Worm (Caenorhabditis elegans) whole organism, L2 larva: Measurements from ENCODE around the gene nhr-196.

ENCODE experiments used
- R02D3.7 ChIP-seq: fragments of 150-350 bp; optimal IDR thresholded peaks from 2 replicates; lab custom pipeline; 2014; ENCODE audit warnings: missing biosample characterization, missing genetic modification characterization
- ZK546.5 ChIP-seq: sonication (generic microtip); optimal IDR thresholded peaks from 2 replicates; lab custom pipeline; 2017; ENCODE audit warnings: missing biosample characterization, missing genetic modification characterization
- ama-1 ChIP-seq: fragments of 150-350 bp; optimal IDR thresholded peaks from 2 replicates; lab custom pipeline; 2018; ENCODE audit warnings: inconsistent platforms
- dmd-4 ChIP-seq: sonication (generic microtip); optimal IDR thresholded peaks from 2 replicates; lab custom pipeline; 2017; ENCODE audit warnings: missing biosample characterization, missing genetic modification characterization
- lin-13 ChIP-seq: fragments of 150-350 bp; optimal IDR thresholded peaks from 2 replicates; lab custom pipeline; 2014; ENCODE audit warnings: missing biosample characterization, missing genetic modification reagents, missing genetic modification characterization
- nhr-12 ChIP-seq: fragments of 150-350 bp; optimal IDR thresholded peaks from 2 replicates; lab custom pipeline; 2014; ENCODE audit warnings: missing biosample characterization, missing genetic modification characterization
- nhr-23 ChIP-seq: fragments of 150-350 bp; optimal IDR thresholded peaks from 2 replicates; lab custom pipeline; 2014; ENCODE audit warnings: missing biosample characterization, missing genetic modification reagents, missing genetic modification characterization
- nhr-237 ChIP-seq: fragments of 150-350 bp; optimal IDR thresholded peaks from 2 replicates; lab custom pipeline; 2014; ENCODE audit warnings: missing biosample characterization, missing genetic modification characterization
- sma-9 ChIP-seq, 2 experiments: fragments of 150-350 bp in 1 of 2; sonication (generic microtip) in 1 of 2; optimal IDR thresholded peaks; 2 replicates each; lab custom pipeline; 2014 to 2016; ENCODE audit warnings: missing genetic modification characterization in 2 of 2, mild to moderate bottlenecking in 1 of 2, missing biosample characterization in 1 of 2, missing compliant biosample characterization in 1 of 2, missing genetic modification reagents in 1 of 2, moderate library complexity in 1 of 2
- snpc-4 ChIP-seq: fragments of 150-350 bp; optimal IDR thresholded peaks from 2 replicates; lab custom pipeline; 2014; ENCODE audit warnings: missing biosample characterization, missing genetic modification characterization
- unc-39 ChIP-seq: fragments of 150-350 bp; optimal IDR thresholded peaks from 2 replicates; lab custom pipeline; 2014; ENCODE audit warnings: missing biosample characterization, missing genetic modification characterization
- unc-55 ChIP-seq: fragments of 150-350 bp; sonication (generic microtip); optimal IDR thresholded peaks from 3 replicates; lab custom pipeline; 2014; ENCODE audit warnings: missing biosample characterization, missing genetic modification reagents, missing genetic modification characterization

- TF ChIP-seq unc-55 (GFP tag; lab: Kevin White, UChicago) (no peak), unc-39 (tag; lab: Kevin White, UChicago) (no peak), snpc-4 (tag; lab: Kevin White, UChicago) (no peak), R02D3.7 (tag; lab: Kevin White, UChicago) (no peak), ZK546.5 (tag; lab: Kevin White, UChicago) (no peak), ama-1 (no peak), nhr-12 (no peak), lin-13 (GFP tag; lab: Kevin White, UChicago) (no peak), nhr-237 (tag; lab: Kevin White, UChicago) (no peak), sma-9 (GFP tag; optimal IDR thresholded peaks at IDR 0.05; lab: Kevin White, UChicago) (no peak), sma-9 (tag; optimal IDR thresholded peaks at IDR 0.05; lab: Kevin White, UChicago) (no peak), dmd-4 (tag; lab: Kevin White, UChicago) (no peak), nhr-23 (tag; lab: Kevin White, UChicago) (no peak)
These were observed 16.6 kb upstream of the nhr-196 start, which contains the start of gene K06B4.4 for ce11 chrV:15668870-15669269.
